Fruit fly (Drosophila melanogaster) whole organism: ENCODE measurements around the gene Pex2.

Experiments
- CG8478 ChIP-seq: fragments of >200 bp; optimal IDR thresholded peaks from 2 replicates; lab custom pipeline; 2018; ENCODE audit warnings: inconsistent platforms
- Dll ChIP-seq: fragments of >200 bp; optimal IDR thresholded peaks from 2 replicates; lab custom pipeline; 2017
- EcR ChIP-seq, 2 experiments: fragments of >200 bp; optimal IDR thresholded peaks; 2 replicates each; lab custom pipeline; 2017; ENCODE audit warnings: missing biosample characterization in 2 of 2, missing genetic modification characterization in 2 of 2, missing genetic modification reagents in 2 of 2
- pan ChIP-seq: fragments of >200 bp; optimal IDR thresholded peaks from 2 replicates; lab custom pipeline; 2017
- psq ChIP-seq: fragments of >200 bp; optimal IDR thresholded peaks from 2 replicates; lab custom pipeline; 2017
- usp ChIP-seq: fragments of >200 bp; optimal IDR thresholded peaks from 2 replicates; lab custom pipeline; 2017; ENCODE audit warnings: missing biosample characterization, missing genetic modification characterization, mixed read lengths

The Pex2 gene

dm6 chr3L:8338921-8339320, at the start of gene Pex2:
Pex2 (plus strand) TSS chr3L:8339051.
- TF ChIP-seq CG8478 (no peak), usp (GFP tag; lab: Kevin White, UChicago) (no peak), pan (no peak), EcR (GFP tag; optimal IDR thresholded peaks at IDR 0.05; lab: Kevin White, UChicago) (no peak)

DNA sequence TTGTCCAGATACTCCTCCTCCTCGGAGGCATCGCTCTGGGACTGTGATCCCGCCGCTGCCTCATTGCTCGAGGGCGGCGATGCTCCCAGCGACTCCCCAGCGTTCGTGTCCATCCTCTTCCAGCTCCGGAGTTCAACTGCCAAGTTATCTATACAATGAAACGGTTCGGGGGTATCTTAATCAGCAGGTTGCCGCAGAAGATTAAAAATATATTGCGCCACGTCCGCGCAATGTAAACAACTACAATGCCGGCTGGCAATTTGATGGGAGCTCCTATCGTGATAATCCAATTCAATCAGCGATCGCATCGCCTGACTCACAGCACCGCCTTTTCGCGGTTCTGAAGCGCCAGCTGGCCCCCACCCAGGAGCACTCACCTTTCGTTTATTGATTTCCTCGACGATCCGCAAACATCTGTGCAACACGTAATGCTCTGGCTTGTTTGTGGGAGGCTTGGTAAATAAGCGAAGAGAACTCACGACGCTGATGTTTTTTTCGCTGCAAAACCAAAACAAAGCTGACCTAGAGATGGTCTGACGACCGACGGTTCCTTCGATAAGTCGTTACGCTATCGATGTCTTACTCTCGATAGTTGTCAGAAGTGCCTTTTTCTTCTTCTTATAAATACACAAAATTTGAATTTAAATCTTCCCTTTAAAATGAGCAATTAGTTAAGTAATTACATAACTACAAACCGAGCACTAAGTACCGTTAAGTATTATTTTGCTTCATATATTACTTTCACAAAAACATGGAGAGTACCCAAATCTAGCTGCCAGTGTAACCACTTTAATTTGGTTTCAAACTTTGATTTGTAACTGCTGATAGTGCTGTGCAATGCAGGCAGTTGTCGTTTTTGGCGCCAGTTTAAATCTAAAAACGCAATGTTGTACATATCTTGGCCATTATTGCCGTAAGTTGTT, 49.3 kb upstream of the Pex2 start, which contains the start of gene cert:
Gene cert, minus strand, starts transcription at position 535 of the 923 bp plus-strand sequence.
- no peak for TF ChIP-seq CG8478
- TF ChIP-seq usp (GFP tag; lab: Kevin White, UChicago) = no peak
- TF ChIP-seq Dll (lab: Kevin White, UChicago) = no peak
- TF ChIP-seq psq = no peak
- no peak for TF ChIP-seq EcR (GFP tag; optimal IDR thresholded peaks at IDR 0.05; lab: Kevin White, UChicago)
- no peak for TF ChIP-seq pan

DNA sequence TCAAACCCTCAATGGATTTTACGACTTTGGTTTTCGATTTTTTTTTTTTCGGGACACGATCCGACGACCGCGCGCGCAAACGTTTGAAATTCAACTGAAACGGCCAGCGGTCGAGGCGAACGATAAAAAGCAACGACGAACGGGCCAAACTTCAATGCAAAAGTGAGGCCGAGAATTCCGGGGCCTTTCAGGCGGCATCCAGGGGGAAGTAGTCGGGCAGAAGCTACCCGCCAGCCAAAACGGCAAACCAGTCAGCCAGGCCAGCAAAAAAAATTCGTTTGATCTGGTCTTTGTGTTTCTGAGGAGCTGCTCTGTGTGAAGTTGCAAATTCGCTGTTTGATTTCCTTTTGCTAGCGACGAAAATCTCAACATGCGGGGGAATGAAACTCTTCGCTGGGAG, 43.6 kb upstream of the Pex2 start, which contains the start of gene CG7201:
Gene CG7201, minus strand, starts transcription at position 101 of the 400 bp plus-strand sequence.
- no peak for TF ChIP-seq psq
- no peak for TF ChIP-seq usp (GFP tag; lab: Kevin White, UChicago)
- TF ChIP-seq CG8478 = no peak
- no peak for TF ChIP-seq EcR (GFP tag; optimal IDR thresholded peaks at IDR 0.05; lab: Kevin White, UChicago)

DNA sequence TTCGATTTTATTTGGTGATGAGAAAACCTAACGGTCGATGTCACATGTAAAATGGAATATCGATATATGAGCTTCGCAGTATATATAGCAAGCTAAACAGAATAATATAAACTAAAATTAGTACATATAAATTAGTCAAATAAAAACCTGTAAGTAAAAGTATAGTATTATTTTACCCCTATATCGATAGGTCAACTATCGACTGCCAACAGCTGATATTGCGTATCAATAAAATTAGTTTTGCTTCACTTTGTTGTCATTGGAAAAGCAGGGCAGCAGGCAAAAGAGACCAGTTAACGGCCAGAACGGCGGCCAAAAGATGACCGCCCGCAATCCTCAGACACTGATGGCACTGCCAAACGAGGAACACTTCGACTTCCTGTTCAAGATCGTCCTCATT, 41.9 kb upstream of the Pex2 start, which contains the start of gene Rab19:
Gene Rab19, plus strand, starts transcription at position 78 of the 400 bp plus-strand sequence.
- TF ChIP-seq pan = no peak
- no peak for TF ChIP-seq psq
- TF ChIP-seq CG8478 = no peak
- TF ChIP-seq EcR (GFP tag; optimal IDR thresholded peaks at IDR 0.05; lab: Kevin White, UChicago) = no peak
- TF ChIP-seq Dll (lab: Kevin White, UChicago) = no peak
- no peak for TF ChIP-seq usp (GFP tag; lab: Kevin White, UChicago)

dm6 chr3L:8297488-8297887, 41.4 kb upstream of the Pex2 start:
- TF ChIP-seq pan (peak; percentile 5), psq (no peak)

- TF ChIP-seq usp (GFP tag; lab: Kevin White, UChicago) = no peak
- no peak for TF ChIP-seq EcR (GFP tag; optimal IDR thresholded peaks at IDR 0.05; lab: Kevin White, UChicago)
- TF ChIP-seq CG8478 = no peak
- no peak for TF ChIP-seq Dll (lab: Kevin White, UChicago)
- no peak for TF ChIP-seq pan
- TF ChIP-seq psq = no peak
Observed at dm6 chr3L:8299224-8300130, 39.4 kb upstream of the Pex2 start, which contains the start of the genes Arl5 and CG13671. Arl5 (minus strand) TSS chr3L:8299839. CG13671 (plus strand) TSS chr3L:8300064.

- TF ChIP-seq pan = no peak
- no peak for TF ChIP-seq psq
- TF ChIP-seq CG8478 = no peak
- TF ChIP-seq usp (GFP tag; lab: Kevin White, UChicago) = no peak
Observed at dm6 chr3L:8303912-8304311, 34.9 kb upstream of the Pex2 start, which contains the start of the genes CG7194 and Sbp2. CG7194 (minus strand) TSS chr3L:8304059. Sbp2 (plus strand) TSS chr3L:8304157.

- TF ChIP-seq CG8478 (no peak), pan (no peak), Dll (lab: Kevin White, UChicago) (no peak), usp (GFP tag; lab: Kevin White, UChicago) (no peak), psq (no peak)
Observed at dm6 chr3L:8306880-8307279, 32.0 kb upstream of the Pex2 start, which contains the start of gene Gr66a. Gr66a (minus strand) TSS chr3L:8306980.

DNA sequence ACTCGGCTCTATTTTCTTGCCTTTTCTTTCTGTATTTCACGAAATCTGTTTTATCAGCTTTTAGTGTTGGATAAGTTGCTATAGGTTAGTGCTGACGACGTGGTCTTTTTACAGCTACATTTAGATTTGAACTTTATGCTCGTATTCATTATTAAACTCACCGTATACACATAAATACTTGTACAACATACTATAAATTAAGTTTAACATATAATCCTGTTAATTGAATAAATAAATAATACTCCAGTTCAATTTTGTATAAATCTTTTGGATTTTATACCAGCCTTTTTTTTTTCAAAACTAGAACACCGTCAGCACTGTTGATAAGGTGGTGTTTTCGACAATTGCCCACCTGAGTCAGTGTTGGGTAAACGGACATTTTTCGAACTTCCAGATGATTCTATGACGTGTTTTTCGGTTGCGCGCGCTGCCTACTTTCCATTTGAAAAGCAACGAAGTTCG, 29.9 kb upstream of the Pex2 start, which contains the start of gene BI-1:
Gene BI-1, minus strand, starts transcription at position 51 of the 462 bp plus-strand sequence.
- TF ChIP-seq psq (no peak), usp (GFP tag; lab: Kevin White, UChicago) (no peak), pan (no peak), CG8478 (no peak), Dll (lab: Kevin White, UChicago) (no peak), EcR (GFP tag; optimal IDR thresholded peaks at IDR 0.05; lab: Kevin White, UChicago) (no peak)

DNA sequence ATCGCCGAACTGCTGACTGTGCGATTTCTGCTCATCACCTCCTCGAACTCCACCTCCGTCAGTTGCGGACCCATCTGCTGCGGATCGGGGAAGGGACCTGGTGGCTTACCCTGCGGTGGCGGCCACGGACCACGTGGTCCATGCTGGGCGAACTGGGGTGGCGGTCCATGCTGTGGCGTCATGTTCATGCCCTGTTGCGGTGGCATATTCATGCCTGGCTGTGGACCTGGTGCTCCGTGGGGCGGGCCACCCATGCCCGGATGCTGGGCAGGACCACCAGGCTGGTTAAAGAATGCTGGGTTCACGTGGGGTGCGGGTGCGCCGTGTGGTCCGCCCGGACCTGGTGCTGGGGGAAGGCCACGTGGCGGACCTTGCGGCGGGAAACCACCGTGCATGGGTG, 26.6 kb upstream of the Pex2 start:
- no peak for TF ChIP-seq psq
- no peak for TF ChIP-seq usp (GFP tag; lab: Kevin White, UChicago)
- no peak for TF ChIP-seq pan
- TF ChIP-seq Dll (lab: Kevin White, UChicago) = no peak

- TF ChIP-seq Dll (lab: Kevin White, UChicago) = no peak
- TF ChIP-seq psq = no peak
- TF ChIP-seq usp (GFP tag; lab: Kevin White, UChicago) = no peak
- no peak for TF ChIP-seq CG8478
- TF ChIP-seq pan = peak; percentile 45
- no peak for TF ChIP-seq EcR (GFP tag; optimal IDR thresholded peaks at IDR 0.05; lab: Kevin White, UChicago)
Observed at dm6 chr3L:8314788-8315140, 24.1 kb upstream of the Pex2 start.

DNA sequence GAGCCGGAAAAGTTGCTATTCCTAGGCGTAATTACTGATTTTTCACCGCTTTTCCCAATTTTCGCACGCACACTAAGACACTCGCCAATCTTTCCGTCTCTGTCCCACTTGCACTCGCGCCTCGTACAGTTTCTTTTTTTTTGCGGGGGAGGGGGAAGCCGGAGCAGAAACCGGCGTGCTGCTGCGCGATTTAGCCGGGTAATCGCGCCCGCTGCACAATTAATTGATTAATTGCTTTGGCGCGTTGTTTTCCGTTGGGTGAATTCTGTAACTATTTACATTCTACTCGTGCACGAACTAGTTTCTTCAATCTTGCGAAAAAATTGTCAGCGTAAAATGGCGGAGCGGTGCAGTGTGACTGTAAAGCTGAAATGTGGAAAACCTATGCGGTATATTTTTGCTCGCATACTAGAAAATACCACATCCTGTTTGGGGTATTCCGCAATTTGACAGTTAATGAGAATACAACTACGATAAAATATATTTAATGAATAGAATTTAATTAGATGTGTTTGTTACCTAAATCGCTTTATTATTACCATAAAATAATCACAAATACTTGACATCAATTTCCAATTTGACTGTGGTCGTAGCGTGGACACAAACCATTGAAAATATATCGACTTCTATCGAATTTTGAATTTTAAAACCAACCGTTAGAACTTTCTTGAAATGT, 23.6 kb upstream of the Pex2 start, which contains the start of gene Cpsf6:
Gene Cpsf6, minus strand, starts transcription at position 362 of the 676 bp plus-strand sequence.
- no peak for TF ChIP-seq psq
- peak; percentile 65 for TF ChIP-seq CG8478
